Worm (Caenorhabditis elegans): ENCODE measurements around the gene sru-28.

Gene sru-28

ce11 chrV:1495334-1495733 lies 10.8 kb upstream of the sru-28 start, which contains the start of gene C38C3.3:
Gene C38C3.3 (plus strand): TSS chrV:1495634.
- TF ChIP-seq unc-62 (GFP tag; optimal IDR thresholded peaks at IDR 0.05) (no peak), lin-13 (tag; optimal IDR thresholded peaks at IDR 0.05) (no peak), elt-1 (tag; optimal IDR thresholded peaks at IDR 0.05; ENCODE audit: borderline replicate concordance, insufficient read depth) (no peak), ceh-39 (tag; optimal IDR thresholded peaks at IDR 0.05) (no peak), zip-8 (tag; optimal IDR thresholded peaks at IDR 0.05) (no peak), ceh-43 (GFP tag; optimal IDR thresholded peaks at IDR 0.05) (no peak), ceh-83 (GFP tag; optimal IDR thresholded peaks at IDR 0.05) (no peak), blmp-1 (tag; optimal IDR thresholded peaks at IDR 0.05) (no peak), pha-4 (tag; optimal IDR thresholded peaks at IDR 0.05) (no peak), ces-1 (GFP tag; optimal IDR thresholded peaks at IDR 0.05) (no peak), lsy-2 (tag; optimal IDR thresholded peaks at IDR 0.05) (no peak), drap-1 (GFP tag; optimal IDR thresholded peaks at IDR 0.05) (no peak), nhr-237 (tag; optimal IDR thresholded peaks at IDR 0.05) (no peak)

DNA sequence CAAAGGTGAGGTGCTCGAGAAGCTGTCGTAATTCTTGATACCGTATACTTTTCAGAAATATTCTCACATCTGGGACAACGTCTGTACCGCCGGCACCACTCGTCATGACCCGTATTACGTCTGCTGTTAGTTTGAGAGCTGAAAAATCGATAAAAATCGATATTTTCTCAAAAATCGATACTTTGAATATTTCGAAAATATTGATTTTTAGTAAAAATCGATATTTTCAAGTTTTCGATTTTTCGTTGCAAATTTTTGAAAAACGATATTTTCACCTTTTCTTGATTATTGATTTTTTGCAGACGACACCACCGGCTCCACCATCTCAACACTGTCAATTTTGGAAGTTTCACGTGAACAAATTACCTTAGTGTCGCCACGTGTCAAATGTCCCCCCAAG lies 10.3 kb upstream of the sru-28 start:
- TF ChIP-seq mab-5 (tag; optimal IDR thresholded peaks at IDR 0.05) (no peak), hlh-1 (tag; optimal IDR thresholded peaks at IDR 0.05) (no peak), ceh-43 (GFP tag; optimal IDR thresholded peaks at IDR 0.05) (no peak), lin-32 (GFP tag; optimal IDR thresholded peaks at IDR 0.05) (no peak), unc-120 (tag; optimal IDR thresholded peaks at IDR 0.05; ENCODE audit: poor library complexity, severe bottlenecking) (no peak), M03D4.4 (tag; optimal IDR thresholded peaks at IDR 0.05) (no peak), sptf-1 (tag; optimal IDR thresholded peaks at IDR 0.05) (no peak), snpc-4 (tag; optimal IDR thresholded peaks at IDR 0.05) (no peak), mep-1 (tag; optimal IDR thresholded peaks at IDR 0.05) (no peak), nhr-28 (tag; optimal IDR thresholded peaks at IDR 0.05) (no peak), sem-2 (GFP tag; optimal IDR thresholded peaks at IDR 0.05) (no peak), unc-62 (GFP tag; optimal IDR thresholded peaks at IDR 0.05) (no peak), mls-2 (tag; optimal IDR thresholded peaks at IDR 0.05) (no peak), elt-1 (tag; optimal IDR thresholded peaks at IDR 0.05; ENCODE audit: borderline replicate concordance, insufficient read depth) (no peak), pha-4 (tag; optimal IDR thresholded peaks at IDR 0.05) (no peak), unc-39 (tag; optimal IDR thresholded peaks at IDR 0.05) (no peak), flh-1 (GFP tag; optimal IDR thresholded peaks at IDR 0.05) (no peak)

DNA sequence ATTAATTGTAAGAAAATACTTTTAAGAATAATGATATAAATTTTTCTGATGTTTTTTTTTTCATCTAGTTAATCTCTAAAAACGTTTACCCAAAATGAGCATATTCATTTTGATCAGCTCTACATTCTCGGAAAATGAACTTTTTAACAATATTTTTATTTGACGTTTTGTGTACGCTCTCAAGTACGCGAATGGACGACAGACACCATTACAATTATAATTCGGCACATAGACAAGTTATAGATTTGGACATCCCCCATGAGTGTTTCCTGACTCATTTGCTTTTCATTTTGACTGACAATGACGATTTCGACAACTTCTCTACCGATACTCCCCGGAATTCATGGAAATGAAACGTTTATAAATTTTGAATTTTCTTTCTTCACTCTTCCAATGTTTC lies 7.0 kb upstream of the sru-28 start, which contains the start of gene sru-27:
TSS of gene sru-27 (plus strand) at position 301 of the 400 bp plus-strand sequence.
- no peak for TF ChIP-seq ztf-11 (tag; optimal IDR thresholded peaks at IDR 0.05)
- TF ChIP-seq unc-39 (tag; optimal IDR thresholded peaks at IDR 0.05) = no peak
- TF ChIP-seq ceh-39 (tag; optimal IDR thresholded peaks at IDR 0.05) = no peak
- no peak for TF ChIP-seq mep-1 (tag; optimal IDR thresholded peaks at IDR 0.05)
- TF ChIP-seq unc-62 (GFP tag; optimal IDR thresholded peaks at IDR 0.05) = no peak
- no peak for TF ChIP-seq nhr-76 (tag; optimal IDR thresholded peaks at IDR 0.05)
- no peak for TF ChIP-seq tbx-8 (GFP tag; optimal IDR thresholded peaks at IDR 0.05)
- TF ChIP-seq snpc-4 (tag; optimal IDR thresholded peaks at IDR 0.05) = no peak
- TF ChIP-seq lin-32 (GFP tag; optimal IDR thresholded peaks at IDR 0.05) = no peak
- TF ChIP-seq pha-4 (tag; optimal IDR thresholded peaks at IDR 0.05) = no peak
- no peak for TF ChIP-seq ceh-83 (GFP tag; optimal IDR thresholded peaks at IDR 0.05)

ce11 chrV:1511537-1511936 lies 5.4 kb downstream of the sru-28 start, which contains the start of gene nhr-260:
Gene nhr-260 (minus strand): TSS chrV:1511637.
- no peak for TF ChIP-seq lin-13 (tag; optimal IDR thresholded peaks at IDR 0.05)
- TF ChIP-seq mab-5 (tag; optimal IDR thresholded peaks at IDR 0.05) = no peak
- no peak for TF ChIP-seq unc-62 (GFP tag; optimal IDR thresholded peaks at IDR 0.05)
- no peak for TF ChIP-seq hlh-1 (tag; optimal IDR thresholded peaks at IDR 0.05)
- no peak for TF ChIP-seq ceh-83 (GFP tag; optimal IDR thresholded peaks at IDR 0.05)
- TF ChIP-seq unc-120 (tag; optimal IDR thresholded peaks at IDR 0.05; ENCODE audit: poor library complexity, severe bottlenecking) = no peak
- TF ChIP-seq elt-1 (tag; optimal IDR thresholded peaks at IDR 0.05; ENCODE audit: borderline replicate concordance, insufficient read depth) = no peak
- no peak for TF ChIP-seq flh-1 (GFP tag; optimal IDR thresholded peaks at IDR 0.05)
- TF ChIP-seq sem-2 (GFP tag; optimal IDR thresholded peaks at IDR 0.05) = no peak
- TF ChIP-seq ceh-39 (tag; optimal IDR thresholded peaks at IDR 0.05) = no peak
- no peak for TF ChIP-seq lsy-2 (tag; optimal IDR thresholded peaks at IDR 0.05)

DNA sequence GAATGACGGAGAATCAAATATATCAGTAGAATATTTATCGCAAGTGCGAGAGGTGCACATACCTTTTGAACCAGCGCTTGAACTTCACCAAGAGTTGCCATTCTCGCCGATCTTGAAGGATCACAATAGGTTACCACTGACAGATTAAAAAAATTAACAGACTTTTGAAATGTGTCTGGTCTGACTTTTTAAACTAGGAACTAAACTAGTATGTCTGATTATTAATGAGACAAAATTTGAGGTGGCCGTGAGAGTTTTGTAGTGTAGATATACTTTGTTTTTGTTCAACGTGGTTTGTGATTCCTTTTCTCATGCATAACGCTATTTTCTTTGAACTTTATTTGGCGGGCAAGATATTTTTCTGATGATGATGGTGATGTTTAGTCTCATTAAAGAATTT lies 15.8 kb downstream of the sru-28 start, which contains the start of gene str-240:
TSS of gene str-240 (minus strand) at position 101 of the 400 bp plus-strand sequence.
- no peak for TF ChIP-seq ztf-11 (tag; optimal IDR thresholded peaks at IDR 0.05)
- no peak for TF ChIP-seq ceh-83 (GFP tag; optimal IDR thresholded peaks at IDR 0.05)
- TF ChIP-seq unc-62 (GFP tag; optimal IDR thresholded peaks at IDR 0.05) = no peak
- TF ChIP-seq ham-2 (GFP tag; optimal IDR thresholded peaks at IDR 0.05) = no peak
- no peak for TF ChIP-seq lin-13 (tag; optimal IDR thresholded peaks at IDR 0.05)
- no peak for TF ChIP-seq blmp-1 (tag; optimal IDR thresholded peaks at IDR 0.05)
- no peak for TF ChIP-seq nhr-12 (tag; optimal IDR thresholded peaks at IDR 0.05)
- TF ChIP-seq nhr-28 (tag; optimal IDR thresholded peaks at IDR 0.05) = no peak
- TF ChIP-seq cnd-1 (tag; optimal IDR thresholded peaks at IDR 0.05) = no peak
- no peak for TF ChIP-seq nhr-76 (tag; optimal IDR thresholded peaks at IDR 0.05)
- TF ChIP-seq unc-39 (tag; optimal IDR thresholded peaks at IDR 0.05) = no peak
- TF ChIP-seq ceh-39 (tag; optimal IDR thresholded peaks at IDR 0.05) = no peak
- no peak for TF ChIP-seq bed-3 (GFP tag; optimal IDR thresholded peaks at IDR 0.05)
- no peak for TF ChIP-seq flh-1 (GFP tag; optimal IDR thresholded peaks at IDR 0.05)
- no peak for TF ChIP-seq tbx-8 (GFP tag; optimal IDR thresholded peaks at IDR 0.05)
- TF ChIP-seq lin-32 (GFP tag; optimal IDR thresholded peaks at IDR 0.05) = no peak
